Worm (Caenorhabditis elegans): Measurements from ENCODE around the gene Y53G8AR.9.
"Not testable (repeated sequence)": the region's sequence is repeated elsewhere in the genome, so short reads cannot be mapped to it uniquely, and the experiment has no call there.

- not testable (repeated sequence) for TF ChIP-seq Y95B8A.8 (GFP tag; IDR thresholded peaks at IDR 0.05); ztf-26 (tag; optimal IDR thresholded peaks at IDR 0.05); lin-35 (GFP tag; optimal IDR thresholded peaks at IDR 0.05); nfyb-1 (GFP tag; IDR thresholded peaks at IDR 0.05); sptf-2 (GFP tag; optimal IDR thresholded peaks at IDR 0.05); hrde-1 (tag; optimal IDR thresholded peaks at IDR 0.05; ENCODE audit: borderline replicate concordance); madf-8 (GFP tag; conservative IDR thresholded peaks at IDR 0.05)
Observed at ce11 chrIII:3332736-3333135, 11.7 kb upstream of the Y53G8AR.9 start, which contains the start of gene Y53G8AR.1.
